Worm (Caenorhabditis elegans) whole organism, L3 larva: Measurements from ENCODE around the gene F28D1.6.

Experiments
- fkh-10 ChIP-seq: sonication (generic microtip); optimal IDR thresholded peaks from 2 replicates; lab custom pipeline; 2017; ENCODE audit warnings: missing biosample characterization, missing genetic modification reagents, missing genetic modification characterization
- fkh-2 ChIP-seq: fragments of 150-350 bp; optimal IDR thresholded peaks from 2 replicates; lab custom pipeline; 2014; ENCODE audit warnings: missing biosample characterization, missing genetic modification reagents, missing genetic modification characterization
- lsy-12 ChIP-seq: sonication (generic microtip); optimal IDR thresholded peaks from 2 replicates; lab custom pipeline; 2016; ENCODE audit warnings: mild to moderate bottlenecking, missing genetic modification characterization, missing compliant biosample characterization
- mdl-1 ChIP-seq: fragments of 150-350 bp; optimal IDR thresholded peaks from 2 replicates; lab custom pipeline; 2014; ENCODE audit warnings: missing biosample characterization, missing genetic modification characterization
- nhr-237 ChIP-seq: fragments of 150-350 bp; optimal IDR thresholded peaks from 2 replicates; lab custom pipeline; 2014; ENCODE audit warnings: missing biosample characterization, missing genetic modification characterization
- tbx-2 ChIP-seq: sonication (generic microtip); optimal IDR thresholded peaks from 2 replicates; lab custom pipeline; 2016; ENCODE audit warnings: mild to moderate bottlenecking, missing genetic modification characterization, missing compliant biosample characterization
- zag-1 ChIP-seq: fragments of 150-350 bp; optimal IDR thresholded peaks from 2 replicates; lab custom pipeline; 2014; ENCODE audit warnings: missing biosample characterization, missing genetic modification characterization

DNA sequence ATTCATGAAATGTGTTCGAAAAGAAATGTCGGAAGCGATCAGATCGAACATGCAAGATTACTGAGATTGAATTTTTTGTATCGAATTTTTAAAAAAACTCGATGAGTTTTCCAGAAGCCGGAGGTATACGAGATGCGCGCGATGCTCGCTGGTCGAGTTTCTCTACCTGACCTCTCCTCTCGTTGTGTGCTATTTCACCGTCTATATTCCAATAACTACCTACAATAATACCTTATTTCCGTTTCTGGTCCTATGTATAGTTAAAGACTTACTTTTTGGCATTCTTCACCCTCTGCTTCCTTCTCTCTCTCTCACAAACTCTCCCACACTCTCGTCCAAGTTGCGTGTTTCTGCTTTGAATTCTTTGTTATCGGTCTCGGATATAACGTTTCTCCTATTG lies 13.6 kb downstream of the F28D1.6 start:
- no peak for TF ChIP-seq nhr-237 (tag; lab: Kevin White, UChicago)
- no peak for TF ChIP-seq fkh-2
- no peak for TF ChIP-seq zag-1 (tag; lab: Kevin White, UChicago)
- TF ChIP-seq fkh-10 (GFP tag; lab: Kevin White, UChicago), result no peak
- no peak for TF ChIP-seq tbx-2 (tag; lab: Kevin White, UChicago)
- no peak for TF ChIP-seq mdl-1
- TF ChIP-seq lsy-12 (tag; lab: Kevin White, UChicago), result no peak
